Fruit fly (Drosophila melanogaster) whole organism, prepupa: ENCODE results near the gene Mtr4.

ENCODE experiments used
- CG10631 ChIP-seq: fragments of 200-800 bp; sonication (Bioruptor generic); optimal IDR thresholded peaks from 2 replicates; lab custom pipeline; 2016; ENCODE audit warnings: missing biosample characterization, missing genetic modification characterization
- CG10669 ChIP-seq: fragments of 200-800 bp; sonication (Bioruptor generic); optimal IDR thresholded peaks from 3 replicates; lab custom pipeline; 2018; ENCODE audit warnings: missing biosample characterization, mild to moderate bottlenecking, missing genetic modification characterization, moderate library complexity
- CG11762 ChIP-seq: fragments of 200-800 bp; sonication (Bioruptor generic); optimal IDR thresholded peaks from 3 replicates; lab custom pipeline; 2016; ENCODE audit warnings: missing biosample characterization, missing genetic modification characterization; ENCODE audit not compliant: insufficient read depth
- CG11902 ChIP-seq: fragments of 200-800 bp; sonication (Bioruptor generic); optimal IDR thresholded peaks from 3 replicates; lab custom pipeline; 2016; ENCODE audit warnings: missing biosample characterization, missing genetic modification characterization
- CG1621 ChIP-seq: fragments of 200-800 bp; sonication (Bioruptor generic); optimal IDR thresholded peaks from 3 replicates; lab custom pipeline; 2018; ENCODE audit warnings: missing biosample characterization, mild to moderate bottlenecking, missing genetic modification characterization
- CG16779 ChIP-seq: fragments of 200-800 bp; sonication (Bioruptor generic); optimal IDR thresholded peaks from 3 replicates; lab custom pipeline; 2017; ENCODE audit warnings: missing biosample characterization, mild to moderate bottlenecking, missing genetic modification characterization
- CG32006 ChIP-seq: fragments of 200-800 bp; sonication (Bioruptor generic); optimal IDR thresholded peaks from 3 replicates; lab custom pipeline; 2017; ENCODE audit warnings: missing biosample characterization, mild to moderate bottlenecking, missing genetic modification characterization
- CG4318 ChIP-seq: fragments of 200-800 bp; sonication (Bioruptor generic); optimal IDR thresholded peaks from 3 replicates; lab custom pipeline; 2017; ENCODE audit warnings: missing biosample characterization, mild to moderate bottlenecking, missing genetic modification characterization
- CG6163 ChIP-seq: fragments of 200-800 bp; sonication (Bioruptor generic); IDR thresholded peaks from 3 replicates; pipeline ENCODE4 v1.3.6; 2022; ENCODE audit warnings: missing biosample characterization, missing genetic modification characterization
- CG6276 ChIP-seq: fragments of 200-800 bp; sonication (Bioruptor generic); optimal IDR thresholded peaks from 2 replicates; lab custom pipeline; 2017; ENCODE audit warnings: missing biosample characterization, mild to moderate bottlenecking, missing genetic modification characterization
- CG6808 ChIP-seq: fragments of 200-800 bp; sonication (Bioruptor generic); optimal IDR thresholded peaks from 3 replicates; lab custom pipeline; 2017; ENCODE audit warnings: missing biosample characterization, missing genetic modification characterization, mild to moderate bottlenecking, moderate library complexity, missing genetic modification reagents
- CG6854 ChIP-seq: fragments of 200-800 bp; sonication (Bioruptor generic); optimal IDR thresholded peaks from 2 replicates; lab custom pipeline; 2017; ENCODE audit warnings: missing biosample characterization, mild to moderate bottlenecking, missing genetic modification characterization
- CG7368 ChIP-seq: fragments of 200-800 bp; sonication (Bioruptor generic); optimal IDR thresholded peaks from 3 replicates; lab custom pipeline; 2016; ENCODE audit warnings: missing biosample characterization, missing genetic modification characterization
- CG8119 ChIP-seq: fragments of 200-800 bp; sonication (Bioruptor generic); IDR thresholded peaks from 3 replicates; pipeline ENCODE4 v1.3.6; 2022; ENCODE audit warnings: missing biosample characterization, missing genetic modification characterization
- CG8319 ChIP-seq: fragments of 200-800 bp; sonication (Bioruptor generic); optimal IDR thresholded peaks from 3 replicates; lab custom pipeline; 2016; ENCODE audit warnings: missing biosample characterization, missing genetic modification characterization
- CG8632 ChIP-seq: fragments of 200-800 bp; sonication (Bioruptor generic); optimal IDR thresholded peaks from 3 replicates; lab custom pipeline; 2016; ENCODE audit warnings: missing biosample characterization, missing genetic modification characterization
- CG9139 ChIP-seq: fragments of 200-800 bp; sonication (Bioruptor generic); optimal IDR thresholded peaks from 3 replicates; lab custom pipeline; 2017; ENCODE audit warnings: missing biosample characterization, mild to moderate bottlenecking, missing genetic modification characterization
- Eip75B ChIP-seq: fragments of 200-800 bp; sonication (Bioruptor generic); optimal IDR thresholded peaks from 3 replicates; lab custom pipeline; 2016; ENCODE audit warnings: missing biosample characterization, missing genetic modification characterization
- Eip93F ChIP-seq: fragments of 200-800 bp; sonication (Bioruptor generic); optimal IDR thresholded peaks from 2 replicates; lab custom pipeline; 2016; ENCODE audit warnings: missing biosample characterization, mild to moderate bottlenecking, missing genetic modification characterization
- Ets96B ChIP-seq: fragments of 200-800 bp; optimal IDR thresholded peaks from 2 replicates; lab custom pipeline; 2019; ENCODE audit warnings: missing biosample characterization, mild to moderate bottlenecking, missing genetic modification characterization, moderate library complexity
- Gug ChIP-seq: fragments of 200-800 bp; sonication (Bioruptor generic); IDR thresholded peaks from 2 replicates; pipeline ENCODE4 v1.3.6; 2022; ENCODE audit warnings: missing biosample characterization, missing genetic modification characterization
- Hr38 ChIP-seq: sonication (Bioruptor generic); optimal IDR thresholded peaks from 2 replicates; lab custom pipeline; 2016; ENCODE audit warnings: missing biosample characterization, missing genetic modification characterization
- Hr4 ChIP-seq: fragments of 200-800 bp; sonication (Bioruptor generic); optimal IDR thresholded peaks from 3 replicates; lab custom pipeline; 2016; ENCODE audit warnings: missing biosample characterization, missing genetic modification characterization
- Lpt ChIP-seq: fragments of 200-800 bp; sonication (Bioruptor generic); optimal IDR thresholded peaks from 3 replicates; lab custom pipeline; 2016; ENCODE audit warnings: missing biosample characterization, missing genetic modification characterization
- Sox102F ChIP-seq: fragments of 200-800 bp; sonication (Bioruptor generic); optimal IDR thresholded peaks from 2 replicates; lab custom pipeline; 2016; ENCODE audit warnings: missing biosample characterization, mild to moderate bottlenecking, missing genetic modification characterization
- Sox14 ChIP-seq: fragments of 200-800 bp; sonication (Bioruptor generic); optimal IDR thresholded peaks from 3 replicates; lab custom pipeline; 2016; ENCODE audit warnings: missing biosample characterization, missing genetic modification characterization
- dac ChIP-seq: fragments of 200-800 bp; sonication (Bioruptor generic); optimal IDR thresholded peaks from 2 replicates; lab custom pipeline; 2017; ENCODE audit warnings: missing biosample characterization, mild to moderate bottlenecking, missing genetic modification characterization
- dsx ChIP-seq: fragments of 200-800 bp; optimal IDR thresholded peaks from 3 replicates; lab custom pipeline; 2019; ENCODE audit warnings: missing biosample characterization, mild to moderate bottlenecking, missing genetic modification characterization, moderate library complexity; ENCODE audit not compliant: poor library complexity, severe bottlenecking
- eg ChIP-seq: fragments of 200-800 bp; sonication (Bioruptor generic); IDR thresholded peaks from 3 replicates; pipeline ENCODE4 v1.3.6; 2022; ENCODE audit warnings: missing biosample characterization, missing genetic modification characterization
- fd85E ChIP-seq: fragments of 200-800 bp; sonication (Bioruptor generic); optimal IDR thresholded peaks from 3 replicates; lab custom pipeline; 2016; ENCODE audit warnings: missing biosample characterization, missing genetic modification characterization
- fkh ChIP-seq: fragments of 200-800 bp; sonication (Bioruptor generic); optimal IDR thresholded peaks from 3 replicates; lab custom pipeline; 2017; ENCODE audit warnings: missing biosample characterization, mild to moderate bottlenecking, missing genetic modification characterization, moderate library complexity
- net ChIP-seq: fragments of 200-800 bp; sonication (Bioruptor generic); optimal IDR thresholded peaks from 3 replicates; lab custom pipeline; 2016; ENCODE audit warnings: missing biosample characterization, missing genetic modification characterization
- spab ChIP-seq: fragments of 200-800 bp; sonication (Bioruptor generic); optimal IDR thresholded peaks from 2 replicates; lab custom pipeline; 2017; ENCODE audit warnings: missing biosample characterization, mild to moderate bottlenecking, missing genetic modification characterization, missing genetic modification reagents
- ss ChIP-seq, 2 experiments: fragments of 200-800 bp; sonication (Bioruptor generic); optimal IDR thresholded peaks; 2 replicates in 1 of 2; 3 replicates in 1 of 2; lab custom pipeline; 2017 to 2018; ENCODE audit warnings: mild to moderate bottlenecking in 2 of 2, missing biosample characterization in 2 of 2, missing genetic modification characterization in 2 of 2, moderate library complexity in 1 of 2

Mtr4 gene

DNA sequence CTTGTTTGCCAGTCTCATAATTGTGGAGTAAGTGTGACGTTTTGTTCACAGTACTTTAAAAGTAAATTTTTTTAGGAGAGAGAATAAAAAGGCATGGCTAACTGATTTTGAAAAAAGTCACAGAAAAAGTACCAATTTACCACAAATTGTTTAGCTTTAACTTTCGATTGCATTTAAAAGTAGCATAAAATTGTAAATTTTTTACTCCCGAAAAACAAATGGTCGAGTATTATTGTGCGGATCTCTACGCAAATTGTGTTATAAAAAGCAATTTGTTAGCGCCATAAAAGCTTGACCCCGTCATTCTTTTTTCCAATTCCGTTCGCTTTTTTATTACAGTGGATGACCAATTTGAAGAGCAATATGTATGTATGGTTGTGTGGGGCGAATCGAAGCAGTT, 24.7 kb downstream of the Mtr4 start, which contains the start of gene CG43760:
Gene CG43760 (minus strand): TSS at position 101 of the 400 bp plus-strand sequence.
- TF ChIP-seq CG1621 = no peak
- TF ChIP-seq CG6808 (GFP tag; lab: Kevin White, UChicago) = no peak
- TF ChIP-seq Eip93F (GFP tag; lab: Kevin White, UChicago) = no peak
- no peak for TF ChIP-seq Sox102F (GFP tag; lab: Kevin White, UChicago)
- no peak for TF ChIP-seq fkh (GFP tag; lab: Kevin White, UChicago)
- no peak for TF ChIP-seq CG8119 (GFP tag; lab: Robert Waterston, UW)
- TF ChIP-seq dsx (GFP tag; lab: Kevin White, UChicago) = no peak
- TF ChIP-seq CG10631 = no peak
- TF ChIP-seq Lpt (GFP tag; lab: Kevin White, UChicago) = no peak
- no peak for TF ChIP-seq spab (GFP tag; lab: Kevin White, UChicago)
- no peak for TF ChIP-seq CG7368 (GFP tag; lab: Kevin White, UChicago)
- TF ChIP-seq Hr4 = no peak
- no peak for TF ChIP-seq CG11762 (GFP tag; lab: Kevin White, UChicago)
- no peak for TF ChIP-seq CG6276 (GFP tag; lab: Kevin White, UChicago)
- TF ChIP-seq eg (GFP tag; lab: Robert Waterston, UW) = no peak
- TF ChIP-seq CG6163 = no peak
- TF ChIP-seq CG11902 (GFP tag; lab: Kevin White, UChicago) = no peak

DNA sequence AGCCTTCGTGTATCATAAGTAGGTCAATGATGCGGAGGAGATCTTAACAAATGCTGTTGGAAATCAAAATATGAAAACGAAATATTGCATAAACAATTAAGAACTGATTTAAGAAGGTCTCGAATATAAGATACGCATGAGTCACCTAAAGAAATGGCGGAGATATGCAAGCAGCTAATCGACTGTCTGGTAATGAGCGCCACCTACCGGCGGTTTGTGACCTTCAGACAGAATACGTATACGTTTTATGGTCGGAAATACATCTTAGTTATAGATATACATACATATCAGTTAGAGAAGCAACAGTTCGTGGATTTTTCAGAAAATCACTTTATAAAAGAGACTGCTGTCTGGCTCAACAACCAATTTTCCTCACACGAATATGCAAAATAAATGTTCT, 30.9 kb downstream of the Mtr4 start:
- no peak for TF ChIP-seq Ets96B (tag; lab: Kevin White, UChicago)
- no peak for TF ChIP-seq net (GFP tag; lab: Kevin White, UChicago)
- TF ChIP-seq eg (GFP tag; lab: Robert Waterston, UW) = no peak
- TF ChIP-seq CG6808 (GFP tag; lab: Kevin White, UChicago) = no peak
- no peak for TF ChIP-seq fd85E (GFP tag; lab: Kevin White, UChicago)
- no peak for TF ChIP-seq Sox14 (GFP tag; lab: Kevin White, UChicago)
- TF ChIP-seq ss (GFP tag; optimal IDR thresholded peaks at IDR 0.05; lab: Kevin White, UChicago) = no peak
- TF ChIP-seq CG8632 (GFP tag; lab: Kevin White, UChicago) = no peak
- TF ChIP-seq dac (GFP tag; lab: Kevin White, UChicago) = no peak

DNA sequence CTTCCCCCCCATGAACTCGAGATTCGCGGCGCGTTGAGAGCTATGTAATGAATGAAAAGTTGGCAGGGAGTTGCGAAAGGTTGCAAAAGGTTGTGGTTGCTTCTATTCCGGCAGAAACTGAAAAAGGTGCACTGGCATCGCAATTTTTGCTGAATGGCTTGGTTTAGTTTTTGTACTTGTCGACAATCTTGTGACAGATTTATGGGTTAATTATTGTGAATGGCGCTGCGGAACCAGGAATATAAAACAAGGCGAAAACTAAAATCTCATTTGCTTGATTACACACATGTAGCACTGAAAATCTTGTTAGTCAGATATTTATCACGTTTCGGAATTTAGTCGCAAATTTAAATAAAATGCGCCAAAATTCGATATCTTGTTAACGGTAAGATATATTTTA, 31.7 kb downstream of the Mtr4 start, which contains the start of gene t-Grip91:
Gene t-Grip91 (plus strand): TSS at position 301 of the 400 bp plus-strand sequence.
- TF ChIP-seq CG16779 (tag; lab: Kevin White, UChicago) = no peak
- no peak for TF ChIP-seq CG9139 (GFP tag; lab: Kevin White, UChicago)
- TF ChIP-seq CG10669 (GFP tag; lab: Kevin White, UChicago) = no peak
- TF ChIP-seq Sox14 (GFP tag; lab: Kevin White, UChicago) = no peak
- no peak for TF ChIP-seq Hr38
- no peak for TF ChIP-seq Eip75B (GFP tag; lab: Kevin White, UChicago)
- TF ChIP-seq dsx (GFP tag; lab: Kevin White, UChicago) = no peak
- TF ChIP-seq CG4318 (GFP tag; lab: Kevin White, UChicago) = no peak
- no peak for TF ChIP-seq CG32006 (GFP tag; lab: Kevin White, UChicago)
- no peak for TF ChIP-seq CG8319
- TF ChIP-seq fkh (GFP tag; lab: Kevin White, UChicago) = no peak
- TF ChIP-seq CG6854 = no peak

DNA sequence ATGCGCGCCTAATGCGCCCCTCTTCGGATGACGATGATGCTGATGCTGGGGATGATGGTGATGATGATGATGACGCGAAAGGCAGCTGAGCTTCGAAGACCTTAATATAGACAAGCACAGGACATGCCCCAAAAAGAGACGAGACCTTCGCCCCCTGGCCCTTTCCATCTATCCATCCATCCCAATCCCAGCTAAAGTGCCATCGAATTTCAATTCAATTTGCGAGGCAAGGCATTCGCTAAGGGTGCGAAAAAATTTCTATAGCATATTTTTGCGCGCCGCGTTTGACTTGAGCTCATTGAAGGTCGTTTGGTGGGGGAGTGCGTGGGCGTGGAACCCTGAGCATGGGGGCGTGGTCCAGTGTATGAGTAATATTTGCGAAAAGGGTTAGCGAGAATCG, 44.2 kb downstream of the Mtr4 start:
- TF ChIP-seq Gug (GFP tag; lab: Robert Waterston, UW) = no peak
